Fruit fly (Drosophila melanogaster): ENCODE results near the gene bon.

bon gene

dm6 chr3R:20551487-20552079 is 41.4 kb upstream of the bon start:
- TF ChIP-seq CG12768 (GFP tag; optimal IDR thresholded peaks at IDR 0.05) = peak; percentile 15
- TF ChIP-seq Hr96 (GFP tag; optimal IDR thresholded peaks at IDR 0.05) = no peak

dm6 chr3R:20552093-20552492 is 40.8 kb upstream of the bon start, which contains the start of gene Stat92E:
Gene Stat92E (minus strand): TSS chr3R:20552311.
- TF ChIP-seq kay (GFP tag; ENCODE audit: borderline replicate concordance) (peak; percentile 21), tj (GFP tag; optimal IDR thresholded peaks at IDR 0.05) (peak; percentile 24), Hr96 (GFP tag; optimal IDR thresholded peaks at IDR 0.05) (no peak)

- no peak for TF ChIP-seq CG7101 (tag; optimal IDR thresholded peaks at IDR 0.05)
- TF ChIP-seq toe (GFP tag; optimal IDR thresholded peaks at IDR 0.05) = no peak
- TF ChIP-seq pad (GFP tag; optimal IDR thresholded peaks at IDR 0.05) = no peak
- no peak for TF ChIP-seq cic (GFP tag; optimal IDR thresholded peaks at IDR 0.05)
- TF ChIP-seq ovo (GFP tag; optimal IDR thresholded peaks at IDR 0.05) = no peak
- TF ChIP-seq CG14711 (tag; optimal IDR thresholded peaks at IDR 0.05) = no peak
- TF ChIP-seq kay (GFP tag; ENCODE audit: borderline replicate concordance) = no peak
- TF ChIP-seq Clk (GFP tag; optimal IDR thresholded peaks at IDR 0.05) = no peak
- no peak for TF ChIP-seq bab1 (GFP tag; optimal IDR thresholded peaks at IDR 0.05)
- TF ChIP-seq Crg-1 (GFP tag; optimal IDR thresholded peaks at IDR 0.05) = no peak
- no peak for TF ChIP-seq tj (GFP tag; optimal IDR thresholded peaks at IDR 0.05)
- no peak for TF ChIP-seq CG5204 (GFP tag; optimal IDR thresholded peaks at IDR 0.05)
- TF ChIP-seq CG11617 (GFP tag; optimal IDR thresholded peaks at IDR 0.05) = no peak
These were observed 38.6 kb upstream of the bon start, which contains the start of gene att-ORFB for dm6 chr3R:20554300-20554699. Gene att-ORFB (minus strand): TSS chr3R:20554400.

dm6 chr3R:20555023-20555422 is 37.9 kb upstream of the bon start:
- peak; percentile 35 for TF ChIP-seq cic (GFP tag; optimal IDR thresholded peaks at IDR 0.05)
- no peak for TF ChIP-seq kay (GFP tag; ENCODE audit: borderline replicate concordance)
- no peak for TF ChIP-seq CG11617 (GFP tag; optimal IDR thresholded peaks at IDR 0.05)
- TF ChIP-seq cnc (optimal IDR thresholded peaks at IDR 0.05) = no peak
- no peak for TF ChIP-seq CG1620 (GFP tag; optimal IDR thresholded peaks at IDR 0.05)
- no peak for TF ChIP-seq Clk (GFP tag; optimal IDR thresholded peaks at IDR 0.05)
- peak; percentile 63 for TF ChIP-seq CG7101 (tag; optimal IDR thresholded peaks at IDR 0.05)
- TF ChIP-seq pad (GFP tag; optimal IDR thresholded peaks at IDR 0.05) = peak; percentile 44
- TF ChIP-seq CG14711 (tag; optimal IDR thresholded peaks at IDR 0.05) = peak; percentile 74
- TF ChIP-seq CG33017 (tag; optimal IDR thresholded peaks at IDR 0.05) = peak; percentile 63
- peak; percentile 30 for TF ChIP-seq Hr96 (GFP tag; optimal IDR thresholded peaks at IDR 0.05)
- peak; percentile 71 for TF ChIP-seq bab1 (GFP tag; optimal IDR thresholded peaks at IDR 0.05)
- TF ChIP-seq CG7045 (GFP tag; optimal IDR thresholded peaks at IDR 0.05) = peak; percentile 52

- no peak for TF ChIP-seq toe (GFP tag; optimal IDR thresholded peaks at IDR 0.05)
- TF ChIP-seq ovo (GFP tag; optimal IDR thresholded peaks at IDR 0.05) = no peak
- TF ChIP-seq pad (GFP tag; optimal IDR thresholded peaks at IDR 0.05) = no peak
- no peak for TF ChIP-seq bab1 (GFP tag; optimal IDR thresholded peaks at IDR 0.05)
- no peak for TF ChIP-seq tj (GFP tag; optimal IDR thresholded peaks at IDR 0.05)
- peak; percentile 53 for TF ChIP-seq CG12768 (GFP tag; optimal IDR thresholded peaks at IDR 0.05)
- peak; percentile 73 for TF ChIP-seq kay (GFP tag; ENCODE audit: borderline replicate concordance)
- no peak for TF ChIP-seq cnc (optimal IDR thresholded peaks at IDR 0.05)
- TF ChIP-seq Mnt (GFP tag; optimal IDR thresholded peaks at IDR 0.05) = no peak
These were observed 37.1 kb upstream of the bon start for dm6 chr3R:20555720-20556280.

- TF ChIP-seq CG11617 (GFP tag; optimal IDR thresholded peaks at IDR 0.05) (peak; percentile 81), CG7045 (GFP tag; optimal IDR thresholded peaks at IDR 0.05) (peak; percentile 84), pad (GFP tag; optimal IDR thresholded peaks at IDR 0.05) (peak; percentile 62), Mnt (GFP tag; optimal IDR thresholded peaks at IDR 0.05) (no peak), kay (GFP tag; ENCODE audit: borderline replicate concordance) (peak; percentile 77), Hr96 (GFP tag; optimal IDR thresholded peaks at IDR 0.05) (peak; percentile 70), cnc (optimal IDR thresholded peaks at IDR 0.05) (peak in 1 of 2 experiments; percentile 23), CG5204 (GFP tag; optimal IDR thresholded peaks at IDR 0.05) (peak; percentile 88), bab1 (GFP tag; optimal IDR thresholded peaks at IDR 0.05) (no peak), cic (GFP tag; optimal IDR thresholded peaks at IDR 0.05) (peak; percentile 90), CG7101 (tag; optimal IDR thresholded peaks at IDR 0.05) (peak; percentile 86), CG14711 (tag; optimal IDR thresholded peaks at IDR 0.05) (peak; percentile 84), toe (GFP tag; optimal IDR thresholded peaks at IDR 0.05) (peak; percentile 55), Crg-1 (GFP tag; optimal IDR thresholded peaks at IDR 0.05) (peak; percentile 43), CG1620 (GFP tag; optimal IDR thresholded peaks at IDR 0.05) (peak; percentile 54), Clk (GFP tag; optimal IDR thresholded peaks at IDR 0.05) (peak; percentile 62), tj (GFP tag; optimal IDR thresholded peaks at IDR 0.05) (peak; percentile 42), CG12768 (GFP tag; optimal IDR thresholded peaks at IDR 0.05) (peak; percentile 88), CG33017 (tag; optimal IDR thresholded peaks at IDR 0.05) (peak; percentile 91), ovo (GFP tag; optimal IDR thresholded peaks at IDR 0.05) (peak; percentile 25)
These were observed 36.4 kb upstream of the bon start for dm6 chr3R:20556281-20557113.

All from whole organism, adult.